Worm (Caenorhabditis elegans): ENCODE data around the gene acs-18.
A peak's percentile ranks its signal among the peaks of the same experiment; 100 is the strongest.
"Not testable (repeated sequence)": the region's sequence is repeated elsewhere in the genome, so short reads cannot be mapped to it uniquely, and the experiment has no call there.

ce11 chrIV:10323368-10323767, 9.9 kb upstream of the acs-18 start:
- TF ChIP-seq tbx-11 (GFP tag; IDR thresholded peaks at IDR 0.05), result 0 out of 2 replicates have a peak, but pooled peaks have one; percentile 32
- not testable (repeated sequence) for TF ChIP-seq aly-1 (tag; optimal IDR thresholded peaks at IDR 0.05); ama-1 (optimal IDR thresholded peaks at IDR 0.05); B0310.2 (tag; optimal IDR thresholded peaks at IDR 0.05)

Measured in whole organism, early embryonic.